Worm (Caenorhabditis elegans) whole organism, L3 larva: ENCODE data around the gene F34H10.5.

Experiments
- R02D3.7 ChIP-seq: fragments of 150-350 bp; optimal IDR thresholded peaks from 2 replicates; lab custom pipeline; 2014; ENCODE audit warnings: missing biosample characterization, missing genetic modification characterization
- ZK546.5 ChIP-seq: sonication (generic microtip); optimal IDR thresholded peaks from 2 replicates; lab custom pipeline; 2017; ENCODE audit warnings: missing biosample characterization, missing genetic modification characterization
- aly-2 ChIP-seq: fragments of 150-350 bp; optimal IDR thresholded peaks from 2 replicates; lab custom pipeline; 2014; ENCODE audit warnings: missing biosample characterization, missing genetic modification characterization
- ama-1 ChIP-seq: fragments of 150-350 bp; optimal IDR thresholded peaks from 2 replicates; lab custom pipeline; 2018
- elt-1 ChIP-seq: fragments of 150-350 bp; optimal IDR thresholded peaks from 2 replicates; lab custom pipeline; 2014; ENCODE audit warnings: missing biosample characterization, missing genetic modification characterization
- nhr-237 ChIP-seq: fragments of 150-350 bp; optimal IDR thresholded peaks from 2 replicates; lab custom pipeline; 2014; ENCODE audit warnings: missing biosample characterization, missing genetic modification characterization
- nhr-76 ChIP-seq: fragments of 150-350 bp; sonication (generic microtip); optimal IDR thresholded peaks from 5 replicates; lab custom pipeline; 2014; ENCODE audit warnings: missing biosample characterization, missing genetic modification characterization
- pqm-1 ChIP-seq: fragments of 150-350 bp; optimal IDR thresholded peaks from 2 replicates; lab custom pipeline; 2017; ENCODE audit warnings: missing biosample characterization, missing genetic modification characterization, inconsistent platforms
- sea-2 ChIP-seq: fragments of 150-350 bp; sonication (generic microtip); optimal IDR thresholded peaks from 4 replicates; lab custom pipeline; 2014; ENCODE audit warnings: missing biosample characterization, missing genetic modification reagents, missing genetic modification characterization
- snpc-4 ChIP-seq: fragments of 150-350 bp; optimal IDR thresholded peaks from 2 replicates; lab custom pipeline; 2014; ENCODE audit warnings: missing biosample characterization, missing genetic modification characterization
- unc-62 ChIP-seq: fragments of 150-350 bp; sonication (generic microtip); optimal IDR thresholded peaks from 4 replicates; lab custom pipeline; 2014; ENCODE audit warnings: missing biosample characterization, missing genetic modification reagents, missing genetic modification characterization
- zag-1 ChIP-seq: fragments of 150-350 bp; optimal IDR thresholded peaks from 2 replicates; lab custom pipeline; 2014; ENCODE audit warnings: missing biosample characterization, missing genetic modification characterization
- ztf-11 ChIP-seq: fragments of 150-350 bp; optimal IDR thresholded peaks from 2 replicates; lab custom pipeline; 2014; ENCODE audit warnings: missing biosample characterization, missing genetic modification characterization

- TF ChIP-seq snpc-4 (no peak), pqm-1 (tag; lab: Kevin White, UChicago) (no peak), ztf-11 (tag; lab: Kevin White, UChicago) (no peak), ZK546.5 (tag; lab: Kevin White, UChicago) (no peak), nhr-237 (no peak), R02D3.7 (tag; lab: Kevin White, UChicago) (no peak), sea-2 (GFP tag; lab: Kevin White, UChicago) (no peak), elt-1 (tag; lab: Kevin White, UChicago) (no peak), aly-2 (tag; lab: Kevin White, UChicago) (no peak), zag-1 (no peak), ama-1 (lab: Kevin White, UChicago) (no peak), nhr-76 (tag; lab: Kevin White, UChicago) (no peak), unc-62 (GFP tag; lab: Kevin White, UChicago) (no peak)
Observed at ce11 chrX:9677927-9678326, 42.5 kb downstream of the F34H10.5 start.
